Worm (Caenorhabditis elegans) whole organism, mixed stage, embryonic: ENCODE measurements around the gene C03A7.2.

ENCODE experiments used
- M03D4.4 ChIP-seq: sonication (generic microtip); optimal IDR thresholded peaks from 2 replicates; lab custom pipeline; 2017; ENCODE audit warnings: mild to moderate bottlenecking, missing genetic modification characterization, missing compliant biosample characterization
- bed-3 ChIP-seq: fragments of 200-800 bp; sonication (Bioruptor generic); optimal IDR thresholded peaks from 3 replicates; lab custom pipeline; 2018; ENCODE audit warnings: mild to moderate bottlenecking, missing genetic modification characterization, moderate library complexity, missing compliant biosample characterization
- blmp-1 ChIP-seq: fragments of 150-350 bp; optimal IDR thresholded peaks from 2 replicates; lab custom pipeline; 2014; ENCODE audit warnings: missing biosample characterization, missing genetic modification characterization
- ceh-39 ChIP-seq: fragments of 150-350 bp; optimal IDR thresholded peaks from 2 replicates; lab custom pipeline; 2014; ENCODE audit warnings: missing biosample characterization, missing genetic modification characterization
- ceh-83 ChIP-seq: fragments of 200-800 bp; sonication (Bioruptor generic); optimal IDR thresholded peaks from 2 replicates; lab custom pipeline; 2018; ENCODE audit warnings: mild to moderate bottlenecking, missing genetic modification characterization, missing compliant biosample characterization
- cnd-1 ChIP-seq: fragments of 200-800 bp; sonication (Bioruptor generic); optimal IDR thresholded peaks from 2 replicates; lab custom pipeline; 2018; ENCODE audit warnings: mild to moderate bottlenecking, missing genetic modification characterization, missing compliant biosample characterization
- elt-1 ChIP-seq: sonication (generic microtip); optimal IDR thresholded peaks from 2 replicates; lab custom pipeline; 2017; ENCODE audit warnings: missing genetic modification characterization, mild to moderate bottlenecking, missing compliant biosample characterization, antibody characterized with exemption, moderate library complexity, borderline replicate concordance; ENCODE audit not compliant: insufficient read depth
- elt-3 ChIP-seq: fragments of 150-350 bp; optimal IDR thresholded peaks from 2 replicates; lab custom pipeline; 2014; ENCODE audit warnings: missing biosample characterization, missing genetic modification characterization
- hlh-1 ChIP-seq: fragments of 150-350 bp; optimal IDR thresholded peaks from 2 replicates; lab custom pipeline; 2014; ENCODE audit warnings: missing biosample characterization, missing genetic modification reagents, missing genetic modification characterization
- lin-13 ChIP-seq: fragments of 150-350 bp; optimal IDR thresholded peaks from 2 replicates; lab custom pipeline; 2014; ENCODE audit warnings: missing biosample characterization, missing genetic modification characterization
- lin-32 ChIP-seq: fragments of 200-800 bp; sonication (Bioruptor generic); optimal IDR thresholded peaks from 2 replicates; lab custom pipeline; 2018; ENCODE audit warnings: mild to moderate bottlenecking, missing genetic modification characterization, missing compliant biosample characterization
- lsy-2 ChIP-seq: fragments of 150-350 bp; optimal IDR thresholded peaks from 2 replicates; lab custom pipeline; 2014; ENCODE audit warnings: missing biosample characterization, missing genetic modification characterization
- mab-5 ChIP-seq: fragments of 150-350 bp; optimal IDR thresholded peaks from 2 replicates; lab custom pipeline; 2014; ENCODE audit warnings: missing biosample characterization, missing genetic modification characterization
- mep-1 ChIP-seq: fragments of 150-350 bp; optimal IDR thresholded peaks from 2 replicates; lab custom pipeline; 2017; ENCODE audit warnings: missing biosample characterization, missing genetic modification reagents, missing genetic modification characterization, inconsistent platforms
- nhr-12 ChIP-seq: fragments of 150-350 bp; optimal IDR thresholded peaks from 2 replicates; lab custom pipeline; 2014; ENCODE audit warnings: missing biosample characterization, missing genetic modification characterization
- nhr-2 ChIP-seq: fragments of 150-350 bp; optimal IDR thresholded peaks from 2 replicates; lab custom pipeline; 2014; ENCODE audit warnings: missing biosample characterization, missing genetic modification characterization
- nhr-237 ChIP-seq: fragments of 150-350 bp; optimal IDR thresholded peaks from 2 replicates; lab custom pipeline; 2014; ENCODE audit warnings: missing biosample characterization, missing genetic modification characterization
- nhr-28 ChIP-seq: fragments of 150-350 bp; optimal IDR thresholded peaks from 2 replicates; lab custom pipeline; 2014; ENCODE audit warnings: missing biosample characterization, missing genetic modification characterization
- nhr-76 ChIP-seq: sonication (generic microtip); optimal IDR thresholded peaks from 2 replicates; lab custom pipeline; 2017; ENCODE audit warnings: missing biosample characterization, missing genetic modification characterization
- pha-4 ChIP-seq: fragments of 150-350 bp; optimal IDR thresholded peaks from 2 replicates; lab custom pipeline; 2018; ENCODE audit warnings: missing biosample characterization, missing genetic modification reagents, missing genetic modification characterization
- sem-2 ChIP-seq: fragments of 200-800 bp; sonication (Bioruptor generic); optimal IDR thresholded peaks from 2 replicates; lab custom pipeline; 2018; ENCODE audit warnings: mild to moderate bottlenecking, missing genetic modification characterization, missing compliant biosample characterization
- snpc-4 ChIP-seq: fragments of 150-350 bp; optimal IDR thresholded peaks from 2 replicates; lab custom pipeline; 2014; ENCODE audit warnings: missing biosample characterization, missing genetic modification characterization
- unc-120 ChIP-seq: sonication (generic microtip); optimal IDR thresholded peaks from 2 replicates; lab custom pipeline; 2017; ENCODE audit warnings: missing genetic modification characterization, missing compliant biosample characterization; ENCODE audit not compliant: poor library complexity, severe bottlenecking
- unc-39 ChIP-seq: fragments of 150-350 bp; optimal IDR thresholded peaks from 2 replicates; lab custom pipeline; 2014; ENCODE audit warnings: missing biosample characterization, missing genetic modification characterization
- unc-62 ChIP-seq: fragments of 150-350 bp; optimal IDR thresholded peaks from 2 replicates; lab custom pipeline; 2014; ENCODE audit warnings: missing biosample characterization, missing genetic modification reagents, missing genetic modification characterization
- zip-8 ChIP-seq: fragments of 150-350 bp; optimal IDR thresholded peaks from 2 replicates; lab custom pipeline; 2014; ENCODE audit warnings: missing biosample characterization, missing genetic modification characterization
- ztf-11 ChIP-seq: fragments of 150-350 bp; optimal IDR thresholded peaks from 2 replicates; lab custom pipeline; 2014; ENCODE audit warnings: missing biosample characterization, missing genetic modification characterization

Gene C03A7.2

DNA sequence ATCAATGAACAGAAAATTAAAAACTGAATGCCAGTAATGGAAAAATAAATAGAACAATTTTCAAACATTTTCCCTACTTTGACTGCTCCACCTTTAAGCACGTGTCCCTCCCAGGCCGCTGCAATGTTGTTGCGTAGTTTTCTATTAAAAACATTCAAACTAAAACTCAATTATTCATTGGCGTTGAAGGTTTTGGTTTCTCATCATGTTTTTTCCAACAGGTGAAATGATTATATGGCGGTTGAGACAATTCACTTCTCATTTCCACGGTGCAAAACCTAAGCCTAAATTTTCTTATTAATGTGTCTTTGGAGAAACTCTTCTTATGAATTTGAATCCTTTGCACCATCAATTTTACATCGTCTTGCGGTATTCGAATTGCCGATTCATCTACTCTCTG lies 30.8 kb upstream of the C03A7.2 start, which contains the start of gene srh-130:
Gene srh-130, plus strand, starts transcription at position 301 of the 400 bp plus-strand sequence.
- TF ChIP-seq elt-1 (tag; lab: Kevin White, UChicago): no peak
- no peak for TF ChIP-seq M03D4.4 (tag; lab: Kevin White, UChicago)
- TF ChIP-seq unc-120 (tag; lab: Kevin White, UChicago): no peak
- no peak for TF ChIP-seq nhr-28 (tag; lab: Kevin White, UChicago)
- no peak for TF ChIP-seq lin-32 (GFP tag; lab: Kevin White, UChicago)
- no peak for TF ChIP-seq snpc-4
- TF ChIP-seq blmp-1 (tag; lab: Kevin White, UChicago): no peak
- no peak for TF ChIP-seq nhr-237 (tag; lab: Kevin White, UChicago)
- TF ChIP-seq elt-3 (tag; lab: Kevin White, UChicago): no peak

DNA sequence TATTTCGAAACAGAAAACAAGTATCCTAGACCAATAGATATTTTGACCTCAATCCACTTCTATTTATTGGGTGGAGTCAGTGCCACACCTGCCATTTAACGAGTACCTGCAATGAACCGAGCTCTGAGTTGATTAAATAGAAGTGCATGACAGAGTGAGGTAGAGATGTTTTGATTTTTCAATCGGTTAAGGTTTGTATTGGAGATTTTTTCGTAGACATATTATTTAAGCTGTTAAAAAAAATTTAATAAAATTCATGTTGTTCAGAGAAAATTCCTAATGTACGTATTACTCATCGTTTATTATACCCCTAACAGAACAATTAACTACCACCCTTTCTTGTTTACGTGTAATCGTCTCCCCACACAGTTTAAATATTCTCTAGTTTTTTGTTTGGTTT lies 26.2 kb upstream of the C03A7.2 start, which contains the start of gene srx-38:
Gene srx-38, minus strand, starts transcription at position 101 of the 400 bp plus-strand sequence.
- TF ChIP-seq lin-32 (GFP tag; lab: Kevin White, UChicago) (no peak), hlh-1 (tag; lab: Kevin White, UChicago) (no peak), snpc-4 (no peak), unc-62 (no peak)

- TF ChIP-seq zip-8: no peak
- no peak for TF ChIP-seq pha-4 (tag; lab: Kevin White, UChicago)
- no peak for TF ChIP-seq unc-39 (tag; lab: Kevin White, UChicago)
- no peak for TF ChIP-seq mab-5 (tag; lab: Kevin White, UChicago)
These were observed 24.1 kb upstream of the C03A7.2 start, which contains the start of gene srx-39 for ce11 chrV:5157660-5158059. TSS of gene srx-39 (minus strand) at chrV:5157760.

- TF ChIP-seq nhr-28 (tag; lab: Kevin White, UChicago): no peak
- no peak for TF ChIP-seq unc-62
- no peak for TF ChIP-seq bed-3 (GFP tag; lab: Kevin White, UChicago)
- TF ChIP-seq lin-32 (GFP tag; lab: Kevin White, UChicago): no peak
- no peak for TF ChIP-seq mab-5 (tag; lab: Kevin White, UChicago)
- TF ChIP-seq ztf-11 (tag; lab: Kevin White, UChicago): no peak
These were observed 23.4 kb upstream of the C03A7.2 start, which contains the start of gene abu-15 for ce11 chrV:5158302-5158701. TSS of gene abu-15 (plus strand) at chrV:5158602.

ce11 chrV:5161792-5162191 lies 19.9 kb upstream of the C03A7.2 start, which contains the start of gene abu-6:
TSS of gene abu-6 (minus strand) at chrV:5161892.
- TF ChIP-seq ceh-39 (tag; lab: Kevin White, UChicago) (no peak), lin-32 (GFP tag; lab: Kevin White, UChicago) (no peak), lin-13 (tag; lab: Kevin White, UChicago) (no peak), zip-8 (no peak), nhr-76 (no peak), unc-62 (no peak), unc-39 (tag; lab: Kevin White, UChicago) (no peak), mep-1 (tag; lab: Kevin White, UChicago) (no peak), cnd-1 (tag; lab: Kevin White, UChicago) (no peak), mab-5 (tag; lab: Kevin White, UChicago) (no peak), nhr-2 (no peak)

DNA sequence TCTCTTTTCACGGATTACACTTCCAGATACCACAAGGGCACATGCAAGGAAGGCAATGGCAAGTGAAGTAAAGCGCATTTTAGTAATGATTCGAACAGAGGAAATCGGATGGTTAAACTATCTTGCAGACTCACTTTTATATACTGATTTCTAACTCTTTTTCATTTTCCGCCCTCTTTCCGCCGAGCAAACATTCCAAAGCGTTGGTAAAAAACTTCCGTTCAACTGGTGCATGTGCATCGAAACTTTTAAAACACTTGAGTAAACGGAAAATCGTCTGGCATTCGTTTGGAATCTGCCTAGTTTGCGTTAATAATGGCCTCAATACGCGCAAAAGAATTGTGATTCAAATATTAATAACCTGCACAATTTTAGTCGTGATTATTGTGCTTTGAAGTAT lies 17.0 kb upstream of the C03A7.2 start, which contains the start of gene abu-7:
Gene abu-7, minus strand, starts transcription at position 101 of the 400 bp plus-strand sequence.
- TF ChIP-seq cnd-1 (tag; lab: Kevin White, UChicago) (no peak), mab-5 (tag; lab: Kevin White, UChicago) (no peak), lsy-2 (tag; lab: Kevin White, UChicago) (no peak), nhr-237 (tag; lab: Kevin White, UChicago) (no peak), elt-3 (tag; lab: Kevin White, UChicago) (no peak), sem-2 (GFP tag; lab: Kevin White, UChicago) (no peak), nhr-28 (tag; lab: Kevin White, UChicago) (no peak), ceh-83 (GFP tag; lab: Kevin White, UChicago) (no peak), M03D4.4 (tag; lab: Kevin White, UChicago) (no peak), blmp-1 (tag; lab: Kevin White, UChicago) (no peak), ceh-39 (tag; lab: Kevin White, UChicago) (no peak), lin-32 (GFP tag; lab: Kevin White, UChicago) (no peak), nhr-12 (tag; lab: Kevin White, UChicago) (no peak), unc-120 (tag; lab: Kevin White, UChicago) (no peak)
